Fruit fly (Drosophila melanogaster): ENCODE results near the gene C3G.

C3G gene

dm6 chrX:6778780-6779179 lies 24.6 kb downstream of the C3G start:
- TF ChIP-seq Sin3A (optimal IDR thresholded peaks at IDR 0.05) (no peak), insv (optimal IDR thresholded peaks at IDR 0.05) (no peak), ttk (optimal IDR thresholded peaks at IDR 0.05) (no peak), Myc (optimal IDR thresholded peaks at IDR 0.05) (no peak)

- no peak for TF ChIP-seq insv (optimal IDR thresholded peaks at IDR 0.05)
These were observed 25.3 kb downstream of the C3G start for dm6 chrX:6778068-6778467.

dm6 chrX:6777394-6777793 lies 26.0 kb downstream of the C3G start:
- TF ChIP-seq Sin3A (optimal IDR thresholded peaks at IDR 0.05) (no peak), h (optimal IDR thresholded peaks at IDR 0.05) (no peak), psq (optimal IDR thresholded peaks at IDR 0.05) (no peak), insv (optimal IDR thresholded peaks at IDR 0.05) (no peak), Myc (optimal IDR thresholded peaks at IDR 0.05) (no peak), ttk (optimal IDR thresholded peaks at IDR 0.05) (no peak)

- TF ChIP-seq psq (optimal IDR thresholded peaks at IDR 0.05) (no peak), h (optimal IDR thresholded peaks at IDR 0.05) (no peak), Myc (optimal IDR thresholded peaks at IDR 0.05) (no peak), insv (optimal IDR thresholded peaks at IDR 0.05) (no peak), ttk (optimal IDR thresholded peaks at IDR 0.05) (no peak), Sin3A (optimal IDR thresholded peaks at IDR 0.05) (no peak)
These were observed 26.5 kb downstream of the C3G start for dm6 chrX:6776934-6777333.

dm6 chrX:6776274-6776673 lies 27.1 kb downstream of the C3G start:
- TF ChIP-seq psq (optimal IDR thresholded peaks at IDR 0.05) (no peak), Myc (optimal IDR thresholded peaks at IDR 0.05) (no peak), h (optimal IDR thresholded peaks at IDR 0.05) (no peak), insv (optimal IDR thresholded peaks at IDR 0.05) (no peak), ttk (optimal IDR thresholded peaks at IDR 0.05) (no peak), Sin3A (optimal IDR thresholded peaks at IDR 0.05) (no peak)

- TF ChIP-seq h (optimal IDR thresholded peaks at IDR 0.05), result no peak
- no peak for TF ChIP-seq psq (optimal IDR thresholded peaks at IDR 0.05)
- TF ChIP-seq insv (optimal IDR thresholded peaks at IDR 0.05), result no peak
- TF ChIP-seq ttk (optimal IDR thresholded peaks at IDR 0.05), result no peak
- TF ChIP-seq Sin3A (optimal IDR thresholded peaks at IDR 0.05), result no peak
- no peak for TF ChIP-seq Myc (optimal IDR thresholded peaks at IDR 0.05)
These were observed 27.8 kb downstream of the C3G start for dm6 chrX:6775622-6776021.

dm6 chrX:6770924-6771323 lies 32.5 kb downstream of the C3G start, which contains the start of gene Coq7:
Gene Coq7 (plus strand): TSS chrX:6771225.
- no peak for TF ChIP-seq Sin3A (optimal IDR thresholded peaks at IDR 0.05)

dm6 chrX:6759184-6759965 lies 44.0 kb downstream of the C3G start:
- TF ChIP-seq h (optimal IDR thresholded peaks at IDR 0.05) (no peak), ttk (optimal IDR thresholded peaks at IDR 0.05) (no peak)

- TF ChIP-seq Sin3A (optimal IDR thresholded peaks at IDR 0.05) (no peak), Myc (optimal IDR thresholded peaks at IDR 0.05) (no peak)
These were observed 47.1 kb downstream of the C3G start, which contains the start of gene sov for dm6 chrX:6756175-6756718. Gene sov (plus strand): TSS chrX:6756322.

dm6 chrX:6751964-6752363 lies 51.4 kb downstream of the C3G start:
- TF ChIP-seq Myc (optimal IDR thresholded peaks at IDR 0.05) (no peak), h (optimal IDR thresholded peaks at IDR 0.05) (no peak), ttk (optimal IDR thresholded peaks at IDR 0.05) (no peak), psq (optimal IDR thresholded peaks at IDR 0.05) (no peak), insv (optimal IDR thresholded peaks at IDR 0.05) (no peak)

dm6 chrX:6747244-6747643 lies 56.1 kb downstream of the C3G start, which contains the start of gene CG14439:
Gene CG14439 (plus strand): TSS chrX:6747544.
- TF ChIP-seq insv (optimal IDR thresholded peaks at IDR 0.05), result no peak
- no peak for TF ChIP-seq Sin3A (optimal IDR thresholded peaks at IDR 0.05)
- TF ChIP-seq Myc (optimal IDR thresholded peaks at IDR 0.05), result no peak
- no peak for TF ChIP-seq h (optimal IDR thresholded peaks at IDR 0.05)
- TF ChIP-seq ttk (optimal IDR thresholded peaks at IDR 0.05), result no peak
- TF ChIP-seq psq (optimal IDR thresholded peaks at IDR 0.05), result no peak

- TF ChIP-seq insv (optimal IDR thresholded peaks at IDR 0.05) (no peak), psq (optimal IDR thresholded peaks at IDR 0.05) (no peak), h (optimal IDR thresholded peaks at IDR 0.05) (no peak), Sin3A (optimal IDR thresholded peaks at IDR 0.05) (no peak)
These were observed 57.2 kb downstream of the C3G start for dm6 chrX:6746221-6746620.

- TF ChIP-seq Sin3A (optimal IDR thresholded peaks at IDR 0.05), result no peak
- no peak for TF ChIP-seq psq (optimal IDR thresholded peaks at IDR 0.05)
- TF ChIP-seq h (optimal IDR thresholded peaks at IDR 0.05), result no peak
- TF ChIP-seq ttk (optimal IDR thresholded peaks at IDR 0.05), result no peak
- no peak for TF ChIP-seq Myc (optimal IDR thresholded peaks at IDR 0.05)
- TF ChIP-seq insv (optimal IDR thresholded peaks at IDR 0.05), result no peak
These were observed 57.8 kb downstream of the C3G start for dm6 chrX:6745547-6745946.

dm6 chrX:6744088-6744487 lies 59.3 kb downstream of the C3G start, which contains the start of gene RpL17:
Gene RpL17 (minus strand): TSS chrX:6744238.
- no peak for TF ChIP-seq Sin3A (optimal IDR thresholded peaks at IDR 0.05)
- TF ChIP-seq Myc (optimal IDR thresholded peaks at IDR 0.05), result no peak
- TF ChIP-seq ttk (optimal IDR thresholded peaks at IDR 0.05), result no peak
- no peak for TF ChIP-seq psq (optimal IDR thresholded peaks at IDR 0.05)
- no peak for TF ChIP-seq insv (optimal IDR thresholded peaks at IDR 0.05)
- TF ChIP-seq h (optimal IDR thresholded peaks at IDR 0.05), result no peak

All from Kc167 (cell line).